Worm (Caenorhabditis elegans): ENCODE measurements around the gene col-127.
"Not testable (repeated sequence)": the region's sequence is repeated elsewhere in the genome, so short reads cannot be mapped to it uniquely, and the experiment has no call there.

col-127 gene

DNA sequence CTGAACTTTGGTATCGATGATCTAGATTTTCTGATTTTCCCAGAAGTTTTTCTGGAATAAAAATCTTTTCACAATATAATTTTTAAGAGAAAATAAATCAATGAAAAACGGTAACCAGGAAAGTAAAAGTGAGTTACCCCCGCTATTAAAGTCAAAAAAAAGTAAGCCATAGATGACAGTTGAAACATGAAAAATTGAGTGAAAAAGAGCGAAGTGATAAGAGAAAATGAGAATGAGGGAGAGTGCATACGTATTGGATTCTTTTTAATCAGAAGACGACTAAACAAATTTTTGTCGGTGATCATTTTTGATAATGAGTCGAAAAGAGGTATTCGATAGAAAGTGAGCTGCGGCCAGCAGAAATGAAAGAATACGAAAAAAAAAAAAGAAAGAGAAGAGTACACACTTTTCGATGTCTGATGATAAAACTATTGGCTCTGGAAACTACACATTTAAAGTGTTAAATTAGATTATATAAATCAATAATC lies 6.5 kb downstream of the col-127 start, which contains the start of gene gtl-1:
gtl-1 (minus strand) TSS at position 51 of the 488 bp plus-strand sequence.
- TF ChIP-seq hnd-1 (tag; optimal IDR thresholded peaks at IDR 0.05) = no peak
- TF ChIP-seq ama-1 (optimal IDR thresholded peaks at IDR 0.05) = no peak
- TF ChIP-seq ceh-36 (tag; optimal IDR thresholded peaks at IDR 0.05) = no peak
- no peak for TF ChIP-seq ceh-13 (GFP tag; optimal IDR thresholded peaks at IDR 0.05)
- TF ChIP-seq hmbx-1 (tag; optimal IDR thresholded peaks at IDR 0.05) = no peak
- TF ChIP-seq pes-1 (GFP tag; IDR thresholded peaks at IDR 0.05) = no peak
- no peak for TF ChIP-seq scrt-1 (GFP tag; IDR thresholded peaks at IDR 0.05)
- TF ChIP-seq tra-4 (tag; optimal IDR thresholded peaks at IDR 0.05) = no peak

DNA sequence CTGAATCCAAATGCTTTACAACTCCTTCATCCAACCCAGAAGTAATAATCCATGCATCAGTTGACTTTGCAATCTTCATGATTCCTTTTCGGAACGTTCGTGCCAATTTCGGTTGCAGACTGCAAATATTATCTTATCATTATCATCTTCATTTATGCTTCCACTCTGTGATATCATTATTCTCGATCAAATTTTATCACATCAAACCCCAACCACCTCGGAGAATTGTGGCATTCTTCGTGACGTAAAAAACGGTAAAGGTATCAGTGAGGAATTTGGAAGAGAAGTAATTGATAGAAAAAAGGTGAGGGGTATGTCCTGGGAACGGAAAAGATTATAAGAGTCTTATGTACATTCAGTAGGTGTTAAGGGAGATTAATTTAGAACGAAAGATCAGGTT lies 8.5 kb downstream of the col-127 start:
- no peak for TF ChIP-seq pes-1 (GFP tag; IDR thresholded peaks at IDR 0.05)
- no peak for TF ChIP-seq ceh-36 (tag; optimal IDR thresholded peaks at IDR 0.05)
- no peak for TF ChIP-seq hmg-4 (GFP tag; optimal IDR thresholded peaks at IDR 0.05)
- no peak for TF ChIP-seq F13C5.2 (tag; optimal IDR thresholded peaks at IDR 0.05)
- TF ChIP-seq tbx-11 (GFP tag; IDR thresholded peaks at IDR 0.05) = no peak
- TF ChIP-seq tra-4 (tag; optimal IDR thresholded peaks at IDR 0.05) = no peak
- TF ChIP-seq ets-7 (tag; optimal IDR thresholded peaks at IDR 0.05) = no peak
- no peak for TF ChIP-seq B0310.2 (tag; optimal IDR thresholded peaks at IDR 0.05)
- no peak for TF ChIP-seq sea-1 (GFP tag; conservative IDR thresholded peaks at IDR 0.05)
- no peak for TF ChIP-seq aly-1 (tag; optimal IDR thresholded peaks at IDR 0.05)
- TF ChIP-seq hnd-1 (tag; optimal IDR thresholded peaks at IDR 0.05) = no peak
- TF ChIP-seq flt-1 (GFP tag; IDR thresholded peaks at IDR 0.05) = no peak
- no peak for TF ChIP-seq ceh-13 (GFP tag; optimal IDR thresholded peaks at IDR 0.05)
- TF ChIP-seq ama-1 (optimal IDR thresholded peaks at IDR 0.05) = no peak
- no peak for TF ChIP-seq tbx-37 (GFP tag; conservative IDR thresholded peaks at IDR 0.05)
- TF ChIP-seq hmbx-1 (tag; optimal IDR thresholded peaks at IDR 0.05) = no peak

DNA sequence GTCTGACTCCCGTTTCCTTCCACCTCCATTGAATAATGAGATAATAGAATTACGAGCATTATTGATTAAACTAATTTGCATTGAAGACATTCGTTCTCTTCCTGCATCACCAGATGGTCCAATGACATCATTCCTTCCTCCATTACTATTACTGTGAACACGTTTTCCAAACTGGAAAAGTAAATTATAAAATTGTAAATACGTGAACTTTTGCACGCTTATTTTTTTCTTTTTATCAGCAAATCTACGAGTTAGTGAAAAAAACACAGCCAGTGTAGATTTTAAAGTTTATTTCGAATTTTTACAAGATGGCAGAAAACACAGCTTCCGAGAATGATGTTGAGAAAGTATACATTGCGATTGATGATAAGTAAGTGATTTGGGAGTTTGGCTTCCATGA lies 12.3 kb downstream of the col-127 start, which contains the start of gene C05C12.1:
C05C12.1 (plus strand) TSS at position 301 of the 400 bp plus-strand sequence.
- TF ChIP-seq hmg-4 (GFP tag; optimal IDR thresholded peaks at IDR 0.05); aly-1 (tag; optimal IDR thresholded peaks at IDR 0.05); pes-1 (GFP tag; IDR thresholded peaks at IDR 0.05): not testable (repeated sequence)

DNA sequence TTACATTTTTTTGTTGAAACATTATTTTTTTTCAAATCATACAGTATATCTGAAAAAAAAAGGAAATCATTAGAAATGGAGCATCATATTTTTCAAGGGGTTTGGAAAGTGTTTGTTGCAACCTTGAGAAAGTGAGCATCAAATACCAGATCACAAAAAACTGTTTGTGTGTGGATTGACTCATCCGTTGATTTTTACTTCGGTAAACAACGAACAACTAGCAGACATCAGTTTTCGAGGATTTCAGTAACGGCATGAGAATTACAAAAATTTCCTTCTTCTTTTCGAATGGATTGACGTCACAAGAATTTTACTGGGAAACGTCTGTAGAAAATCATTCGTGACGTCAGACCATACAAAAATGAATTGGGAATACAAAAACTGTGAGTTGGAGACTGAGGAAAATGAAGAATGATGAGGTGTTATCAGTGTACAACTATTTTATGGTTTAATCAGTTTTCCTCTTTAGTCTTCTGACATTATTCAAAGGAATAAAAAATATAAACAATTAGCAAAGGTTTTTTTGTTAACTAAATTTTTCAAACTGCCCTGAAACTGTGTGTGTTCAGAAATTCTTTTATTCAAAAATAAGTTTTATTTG lies 17.9 kb downstream of the col-127 start, which contains the start of gene C05C12.4:
C05C12.4 (minus strand) TSS at position 51 of the 601 bp plus-strand sequence.
- TF ChIP-seq hmg-4 (GFP tag; optimal IDR thresholded peaks at IDR 0.05) = no peak
- TF ChIP-seq ama-1 (optimal IDR thresholded peaks at IDR 0.05) = no peak
- no peak for TF ChIP-seq aly-1 (tag; optimal IDR thresholded peaks at IDR 0.05)
- no peak for TF ChIP-seq ets-7 (tag; optimal IDR thresholded peaks at IDR 0.05)
- no peak for TF ChIP-seq B0310.2 (tag; optimal IDR thresholded peaks at IDR 0.05)
- no peak for TF ChIP-seq tbx-37 (GFP tag; conservative IDR thresholded peaks at IDR 0.05)
- no peak for TF ChIP-seq ceh-36 (tag; optimal IDR thresholded peaks at IDR 0.05)
- no peak for TF ChIP-seq flt-1 (GFP tag; IDR thresholded peaks at IDR 0.05)
- TF ChIP-seq scrt-1 (GFP tag; IDR thresholded peaks at IDR 0.05) = no peak
- TF ChIP-seq hnd-1 (tag; optimal IDR thresholded peaks at IDR 0.05) = no peak
- TF ChIP-seq ceh-13 (GFP tag; optimal IDR thresholded peaks at IDR 0.05) = no peak
- TF ChIP-seq tra-4 (tag; optimal IDR thresholded peaks at IDR 0.05) = no peak
- no peak for TF ChIP-seq hmbx-1 (tag; optimal IDR thresholded peaks at IDR 0.05)
- no peak for TF ChIP-seq pes-1 (GFP tag; IDR thresholded peaks at IDR 0.05)
- no peak for TF ChIP-seq tbx-11 (GFP tag; IDR thresholded peaks at IDR 0.05)
- no peak for TF ChIP-seq sea-1 (GFP tag; conservative IDR thresholded peaks at IDR 0.05)
- TF ChIP-seq F13C5.2 (tag; optimal IDR thresholded peaks at IDR 0.05) = no peak

DNA sequence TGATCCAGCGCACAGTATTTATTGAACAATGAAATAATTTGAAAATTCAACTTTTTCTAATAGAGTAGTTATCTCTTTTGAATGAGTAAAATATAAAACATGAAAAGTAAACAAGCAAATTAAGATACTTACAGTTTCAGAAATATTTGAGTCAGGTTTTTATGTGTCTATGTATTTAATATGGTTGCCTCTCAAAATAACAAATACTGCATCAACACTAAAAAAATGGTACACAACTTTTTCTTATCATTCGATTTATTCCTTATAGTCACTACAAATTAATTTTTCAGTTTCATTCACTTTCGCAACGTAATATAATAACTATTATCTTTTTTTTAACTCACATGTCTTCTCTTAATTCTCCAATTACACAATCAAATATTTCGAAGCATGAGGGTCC lies 18.6 kb downstream of the col-127 start:
- TF ChIP-seq hmbx-1 (tag; optimal IDR thresholded peaks at IDR 0.05) (no peak), B0310.2 (tag; optimal IDR thresholded peaks at IDR 0.05) (no peak), tra-4 (tag; optimal IDR thresholded peaks at IDR 0.05) (no peak)

DNA sequence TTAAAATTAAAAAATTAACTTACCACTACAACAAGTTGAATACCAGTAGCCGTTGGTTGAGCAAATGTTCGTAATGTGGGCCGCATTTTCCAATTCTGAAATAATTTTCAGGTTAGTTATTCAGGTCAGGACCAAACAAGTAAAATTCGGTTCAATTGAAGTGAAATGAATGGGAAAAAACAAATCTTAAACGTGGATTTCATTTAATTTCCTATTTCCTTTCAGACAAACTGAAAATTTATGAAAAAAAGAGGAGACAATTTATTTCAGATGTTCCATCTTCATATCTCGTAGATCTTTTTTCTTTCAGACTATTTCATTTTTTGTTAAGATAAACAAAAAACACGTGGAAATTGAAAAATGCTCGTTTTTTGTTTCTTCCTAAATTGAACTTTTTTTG lies 24.6 kb downstream of the col-127 start, which contains the start of gene C05C12.6:
C05C12.6 (minus strand) TSS at position 101 of the 400 bp plus-strand sequence.
- TF ChIP-seq aly-1 (tag; optimal IDR thresholded peaks at IDR 0.05) (no peak), B0310.2 (tag; optimal IDR thresholded peaks at IDR 0.05) (no peak)

DNA sequence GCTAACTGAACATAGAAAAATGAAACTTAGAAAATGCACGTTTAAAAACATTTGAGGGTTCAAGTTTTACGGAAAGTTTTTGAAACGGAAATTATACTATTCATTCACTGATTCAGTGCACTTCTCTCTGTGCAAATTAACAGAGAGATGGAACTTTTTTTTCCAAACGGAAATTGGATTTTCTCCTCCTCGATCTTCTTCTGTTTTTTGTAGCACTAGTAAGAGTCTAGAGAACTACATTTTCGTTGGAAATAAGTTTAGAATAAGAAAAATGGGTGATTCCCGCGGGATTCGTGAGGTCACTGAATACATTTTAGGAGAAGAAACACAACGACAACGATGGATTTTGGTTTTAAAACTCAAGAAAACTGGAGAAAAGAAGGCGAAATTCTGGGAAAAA lies 30.2 kb downstream of the col-127 start:
- TF ChIP-seq scrt-1 (GFP tag; IDR thresholded peaks at IDR 0.05) (no peak), B0310.2 (tag; optimal IDR thresholded peaks at IDR 0.05) (no peak), hmbx-1 (tag; optimal IDR thresholded peaks at IDR 0.05) (no peak), ceh-36 (tag; optimal IDR thresholded peaks at IDR 0.05) (no peak), tbx-37 (GFP tag; conservative IDR thresholded peaks at IDR 0.05) (no peak), ets-7 (tag; optimal IDR thresholded peaks at IDR 0.05) (no peak), ceh-13 (GFP tag; optimal IDR thresholded peaks at IDR 0.05) (no peak), hnd-1 (tag; optimal IDR thresholded peaks at IDR 0.05) (no peak), tra-4 (tag; optimal IDR thresholded peaks at IDR 0.05) (no peak), tbx-11 (GFP tag; IDR thresholded peaks at IDR 0.05) (no peak), pes-1 (GFP tag; IDR thresholded peaks at IDR 0.05) (no peak)

DNA sequence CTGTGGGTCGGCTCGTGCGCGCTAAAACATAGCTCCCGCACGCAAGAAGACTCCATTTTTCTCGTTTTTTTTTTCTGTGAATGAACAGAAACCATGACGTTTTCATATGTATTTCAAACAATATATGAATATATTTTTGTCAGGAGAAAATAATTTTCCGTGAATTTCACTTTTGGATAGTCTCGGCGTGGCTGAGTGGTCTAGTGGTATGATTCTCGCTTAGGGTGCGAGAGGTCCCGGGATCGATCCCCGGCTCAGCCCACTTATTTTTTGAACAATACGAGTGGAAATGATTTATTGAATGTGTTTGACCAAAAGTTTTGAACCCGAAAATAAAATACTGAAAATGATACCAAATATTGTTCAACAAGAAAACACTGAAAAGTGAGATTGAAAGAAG lies 34.6 kb downstream of the col-127 start:
- no peak for TF ChIP-seq hmbx-1 (tag; optimal IDR thresholded peaks at IDR 0.05)
